Worm (Caenorhabditis elegans) whole organism, L4 larva: Measurements from ENCODE around the gene Y46G5A.34.
A peak's percentile ranks its signal among the peaks of the same experiment; 100 is the strongest.

Experiments used
- F49E8.2 ChIP-seq: sonication (generic microtip); optimal IDR thresholded peaks from 2 replicates; lab custom pipeline; 2016; ENCODE audit warnings: missing compliant biosample characterization, mild to moderate bottlenecking, missing genetic modification characterization, borderline replicate concordance
- R02D3.7 ChIP-seq: fragments of 150-350 bp; sonication (generic microtip); optimal IDR thresholded peaks from 3 replicates; lab custom pipeline; 2014; ENCODE audit warnings: missing biosample characterization, missing genetic modification characterization
- Y48G9A.11 ChIP-seq: fragments of 200-800 bp; sonication (Bioruptor generic); IDR thresholded peaks from 2 replicates; pipeline ENCODE4 v1.3.6; 2022; ENCODE audit warnings: missing genetic modification reagents, missing genetic modification characterization, missing compliant biosample characterization
- Y5F2A.4 ChIP-seq: fragments of 200-800 bp; sonication (Bioruptor generic); optimal IDR thresholded peaks from 2 replicates; lab custom pipeline; 2018; ENCODE audit warnings: mild to moderate bottlenecking, missing genetic modification characterization, missing compliant biosample characterization
- ama-1 ChIP-seq: fragments of 150-350 bp; optimal IDR thresholded peaks from 2 replicates; lab custom pipeline; 2014; ENCODE audit warnings: inconsistent platforms, mixed read lengths
- arid-1 ChIP-seq: fragments of 200-800 bp; sonication (Bioruptor generic); conservative IDR thresholded peaks from 2 replicates; pipeline ENCODE4 v1.3.6; 2022; ENCODE audit warnings: missing genetic modification reagents, missing genetic modification characterization, missing compliant biosample characterization
- ceh-28 ChIP-seq: fragments of 150-350 bp; optimal IDR thresholded peaks from 2 replicates; lab custom pipeline; 2014; ENCODE audit warnings: missing biosample characterization, missing genetic modification reagents, missing genetic modification characterization
- ceh-32 ChIP-seq: sonication (generic microtip); optimal IDR thresholded peaks from 2 replicates; lab custom pipeline; 2016; ENCODE audit warnings: mild to moderate bottlenecking, missing genetic modification characterization, missing compliant biosample characterization; ENCODE audit not compliant: poor library complexity
- ceh-62 ChIP-seq: sonication (generic microtip); optimal IDR thresholded peaks from 2 replicates; lab custom pipeline; 2017; ENCODE audit warnings: missing biosample characterization, missing genetic modification characterization
- ces-1 ChIP-seq: fragments of 150-350 bp; sonication (generic microtip); optimal IDR thresholded peaks from 4 replicates; lab custom pipeline; 2014; ENCODE audit warnings: missing biosample characterization, missing genetic modification reagents, missing genetic modification characterization
- cey-2 ChIP-seq: sonication (generic microtip); optimal IDR thresholded peaks from 3 replicates; lab custom pipeline; 2017; ENCODE audit warnings: missing genetic modification characterization, mild to moderate bottlenecking, missing compliant biosample characterization, antibody characterized with exemption, borderline replicate concordance; ENCODE audit not compliant: insufficient read depth
- daf-12 ChIP-seq: fragments of 150-350 bp; optimal IDR thresholded peaks from 2 replicates; lab custom pipeline; 2014; ENCODE audit warnings: missing biosample characterization, missing genetic modification reagents, missing genetic modification characterization
- daf-16 ChIP-seq, 3 experiments: sonication (generic microtip); optimal IDR thresholded peaks; 2 replicates each; lab custom pipeline; 2016 to 2017; ENCODE audit warnings: missing genetic modification characterization in 3 of 3, missing genetic modification reagents in 3 of 3, mild to moderate bottlenecking in 2 of 3, missing compliant biosample characterization in 2 of 3, missing biosample characterization in 1 of 3, moderate library complexity in 1 of 3
- dve-1 ChIP-seq: sonication (generic microtip); optimal IDR thresholded peaks from 2 replicates; lab custom pipeline; 2017; ENCODE audit warnings: antibody characterized with exemption, mild to moderate bottlenecking, missing genetic modification characterization, missing compliant biosample characterization; ENCODE audit not compliant: insufficient read depth
- egl-43 ChIP-seq: fragments of 200-800 bp; sonication (Bioruptor generic); IDR thresholded peaks from 2 replicates; pipeline ENCODE4 v1.3.6; 2022; ENCODE audit warnings: missing genetic modification reagents, missing genetic modification characterization, missing compliant biosample characterization
- gei-8 ChIP-seq: fragments of 200-800 bp; sonication (Bioruptor generic); optimal IDR thresholded peaks from 2 replicates; lab custom pipeline; 2018; ENCODE audit warnings: mild to moderate bottlenecking, missing genetic modification characterization, missing compliant biosample characterization
- hif-1 ChIP-seq, 2 experiments: sonication (generic microtip); optimal IDR thresholded peaks; 2 replicates each; lab custom pipeline; 2016 to 2017; ENCODE audit warnings: missing compliant biosample characterization in 2 of 2, missing genetic modification characterization in 2 of 2, missing genetic modification reagents in 2 of 2, missing genotype in 2 of 2, mild to moderate bottlenecking in 1 of 2
- hlh-30 ChIP-seq: sonication (generic microtip); optimal IDR thresholded peaks from 2 replicates; lab custom pipeline; 2017; ENCODE audit warnings: antibody characterized with exemption, mild to moderate bottlenecking, missing genetic modification characterization, missing compliant biosample characterization; ENCODE audit not compliant: insufficient read depth
- jun-1 ChIP-seq: fragments of 150-350 bp; optimal IDR thresholded peaks from 2 replicates; lab custom pipeline; 2014; ENCODE audit warnings: missing biosample characterization, missing genetic modification reagents, missing genetic modification characterization
- lin-1 ChIP-seq: fragments of 200-800 bp; sonication (Bioruptor generic); IDR thresholded peaks from 2 replicates; pipeline ENCODE4 v1.3.6; 2022; ENCODE audit warnings: missing genetic modification reagents, missing genetic modification characterization, missing compliant biosample characterization
- lin-13 ChIP-seq: fragments of 150-350 bp; optimal IDR thresholded peaks from 2 replicates; lab custom pipeline; 2014; ENCODE audit warnings: missing biosample characterization, missing genetic modification reagents, missing genetic modification characterization
- madf-5 ChIP-seq, 2 experiments: fragments of 200-800 bp; sonication (Bioruptor generic); IDR thresholded peaks; 2 replicates each; pipeline ENCODE4 v1.3.6; 2022; ENCODE audit warnings: missing compliant biosample characterization in 2 of 2, missing genetic modification characterization in 2 of 2
- madf-9 ChIP-seq: fragments of 200-800 bp; sonication (Bioruptor generic); conservative IDR thresholded peaks from 2 replicates; pipeline ENCODE4 v1.3.6; 2022; ENCODE audit warnings: missing genetic modification reagents, missing genetic modification characterization, missing compliant biosample characterization
- mdl-1 ChIP-seq, 2 experiments: fragments of 150-350 bp in 1 of 2; sonication (generic microtip) in 1 of 2; optimal IDR thresholded peaks; 2 replicates each; lab custom pipeline; 2014 to 2017; ENCODE audit warnings: missing biosample characterization in 2 of 2, missing genetic modification characterization in 2 of 2
- mdt-29 ChIP-seq: fragments of 200-800 bp; sonication (Bioruptor generic); IDR thresholded peaks from 2 replicates; pipeline ENCODE4 v1.3.6; 2022; ENCODE audit warnings: missing genetic modification reagents, missing genetic modification characterization, missing compliant biosample characterization
- mep-1 ChIP-seq: fragments of 150-350 bp; sonication (generic microtip); optimal IDR thresholded peaks from 3 replicates; lab custom pipeline; 2014; ENCODE audit warnings: missing biosample characterization, missing genetic modification characterization
- mxl-3 ChIP-seq: fragments of 200-800 bp; sonication (Bioruptor generic); optimal IDR thresholded peaks from 2 replicates; lab custom pipeline; 2018; ENCODE audit warnings: mild to moderate bottlenecking, missing genetic modification characterization, missing compliant biosample characterization
- nhr-10 ChIP-seq: fragments of 150-350 bp; optimal IDR thresholded peaks from 2 replicates; lab custom pipeline; 2014; ENCODE audit warnings: missing biosample characterization, missing genetic modification characterization
- nhr-11 ChIP-seq: fragments of 150-350 bp; optimal IDR thresholded peaks from 2 replicates; lab custom pipeline; 2014; ENCODE audit warnings: missing biosample characterization, missing genetic modification characterization
- nhr-28 ChIP-seq: fragments of 150-350 bp; optimal IDR thresholded peaks from 2 replicates; lab custom pipeline; 2014; ENCODE audit warnings: missing biosample characterization, missing genetic modification characterization
- nhr-6 ChIP-seq: fragments of 150-350 bp; optimal IDR thresholded peaks from 2 replicates; lab custom pipeline; 2014; ENCODE audit warnings: missing biosample characterization, missing genetic modification characterization
- pqm-1 ChIP-seq: sonication (generic microtip); optimal IDR thresholded peaks from 2 replicates; lab custom pipeline; 2017; ENCODE audit warnings: missing biosample characterization, missing genetic modification characterization
- rbr-2 ChIP-seq: sonication (generic microtip); optimal IDR thresholded peaks from 2 replicates; lab custom pipeline; 2016; ENCODE audit warnings: missing genotype, missing genetic modification characterization, missing compliant biosample characterization
- saeg-2 ChIP-seq: fragments of 200-800 bp; sonication (Bioruptor generic); IDR thresholded peaks from 2 replicates; pipeline ENCODE4 v1.3.6; 2022; ENCODE audit warnings: missing genetic modification reagents, missing genetic modification characterization, missing compliant biosample characterization
- sdz-12 ChIP-seq: fragments of 200-800 bp; sonication (Bioruptor generic); optimal IDR thresholded peaks from 2 replicates; lab custom pipeline; 2018; ENCODE audit warnings: mild to moderate bottlenecking, missing genetic modification characterization, missing compliant biosample characterization
- skn-1 ChIP-seq: fragments of 150-350 bp; optimal IDR thresholded peaks from 2 replicates; lab custom pipeline; 2014; ENCODE audit warnings: missing biosample characterization, missing genetic modification characterization
- snpc-1.2 ChIP-seq: fragments of 200-800 bp; sonication (Bioruptor generic); IDR thresholded peaks from 2 replicates; pipeline ENCODE4 v1.3.6; 2022; ENCODE audit warnings: missing genetic modification reagents, missing genetic modification characterization, missing compliant biosample characterization
- snpc-4 ChIP-seq: fragments of 150-350 bp; optimal IDR thresholded peaks from 2 replicates; lab custom pipeline; 2014; ENCODE audit warnings: missing biosample characterization, missing genetic modification characterization
- unc-130 ChIP-seq: sonication (generic microtip); optimal IDR thresholded peaks from 2 replicates; lab custom pipeline; 2016; ENCODE audit warnings: missing genetic modification reagents, missing genetic modification characterization, missing compliant biosample characterization
- unc-39 ChIP-seq: sonication (generic microtip); optimal IDR thresholded peaks from 2 replicates; lab custom pipeline; 2017; ENCODE audit warnings: missing biosample characterization, missing genetic modification characterization
- zag-1 ChIP-seq: fragments of 150-350 bp; optimal IDR thresholded peaks from 2 replicates; lab custom pipeline; 2014; ENCODE audit warnings: missing biosample characterization, missing genetic modification characterization
- ztf-11 ChIP-seq: fragments of 150-350 bp; optimal IDR thresholded peaks from 2 replicates; lab custom pipeline; 2014; ENCODE audit warnings: missing biosample characterization, missing genetic modification characterization

Gene Y46G5A.34

ce11 chrII:12738284-12739201, 37.9 kb upstream of the Y46G5A.34 start, which contains the start of gene pisy-1 (continued):
- TF ChIP-seq madf-9 (GFP tag; lab: Robert Waterston, UW) (no peak), madf-5 (GFP tag; IDR thresholded peaks at IDR 0.05; lab: Robert Waterston, UW) (no peak), saeg-2 (GFP tag; lab: Robert Waterston, UW) (no peak), Y5F2A.4 (GFP tag; lab: Kevin White, UChicago) (no peak), ceh-32 (tag; lab: Kevin White, UChicago) (no peak), sdz-12 (GFP tag; lab: Kevin White, UChicago) (no peak), dve-1 (tag; lab: Kevin White, UChicago) (peak; percentile 51), nhr-28 (peak; percentile 40), ama-1 (lab: Kevin White, UChicago) (peak; percentile 8), lin-13 (GFP tag; lab: Kevin White, UChicago) (peak; percentile 50), daf-16 (GFP tag; optimal IDR thresholded peaks at IDR 0.05; lab: Kevin White, UChicago) (no peak), daf-16 (tag; optimal IDR thresholded peaks at IDR 0.05; lab: Kevin White, UChicago) (no peak), hif-1 (tag; optimal IDR thresholded peaks at IDR 0.05; lab: Kevin White, UChicago) (peak in 1 of 2 experiments; percentile 35), Y48G9A.11 (GFP tag; lab: Robert Waterston, UW) (no peak), jun-1 (tag; lab: Kevin White, UChicago) (no peak), nhr-10 (tag; lab: Kevin White, UChicago) (no peak), nhr-11 (tag; lab: Kevin White, UChicago) (no peak), unc-39 (tag; lab: Kevin White, UChicago) (no peak), nhr-6 (tag; lab: Kevin White, UChicago) (peak; percentile 70), arid-1 (GFP tag; lab: Robert Waterston, UW) (no peak; the same call in 1 of the 2 replicates), pqm-1 (tag; lab: Kevin White, UChicago) (no peak), egl-43 (GFP tag; lab: Robert Waterston, UW) (no peak), gei-8 (GFP tag; lab: Kevin White, UChicago) (no peak), skn-1 (tag; lab: Kevin White, UChicago) (no peak), mdt-29 (GFP tag; lab: Robert Waterston, UW) (no peak), lin-1 (no peak), zag-1 (tag; lab: Kevin White, UChicago) (no peak), unc-130 (no peak), daf-12 (tag; lab: Kevin White, UChicago) (no peak), hlh-30 (tag; lab: Kevin White, UChicago) (peak; percentile 90), F49E8.2 (no peak), cey-2 (no peak), mxl-3 (GFP tag; lab: Kevin White, UChicago) (no peak), ztf-11 (tag; lab: Kevin White, UChicago) (no peak), snpc-4 (tag; lab: Kevin White, UChicago) (no peak), ceh-28 (tag; lab: Kevin White, UChicago) (no peak), ceh-62 (tag; lab: Kevin White, UChicago) (no peak), mep-1 (tag; lab: Kevin White, UChicago) (no peak), R02D3.7 (tag; lab: Kevin White, UChicago) (no peak), mdl-1 (tag; optimal IDR thresholded peaks at IDR 0.05; lab: Kevin White, UChicago) (peak in 1 of 2 experiments; percentile 60), snpc-1.2 (no peak), rbr-2 (no peak), ces-1 (GFP tag; lab: Kevin White, UChicago) (no peak)
